Fruit fly (Drosophila melanogaster): ENCODE results near the gene Gr93d.

The Gr93d gene

dm6 chr3R:21846559-21846958 is at the start of gene Gr93d:
Gene Gr93d (minus strand): TSS chr3R:21846659.
- no peak for TF ChIP-seq CG17801 (GFP tag; optimal IDR thresholded peaks at IDR 0.05; ENCODE audit: partially characterized antibody)

dm6 chr3R:21893929-21894328 is 47.5 kb upstream of the Gr93d start:
- TF ChIP-seq CG17801 (GFP tag; optimal IDR thresholded peaks at IDR 0.05; ENCODE audit: partially characterized antibody), result no peak

- TF ChIP-seq CG17801 (GFP tag; optimal IDR thresholded peaks at IDR 0.05; ENCODE audit: partially characterized antibody), result no peak
These were observed 46.0 kb upstream of the Gr93d start for dm6 chr3R:21892450-21892849.

dm6 chr3R:21890739-21891138 is 44.3 kb upstream of the Gr93d start:
- no peak for TF ChIP-seq CG17801 (GFP tag; optimal IDR thresholded peaks at IDR 0.05; ENCODE audit: partially characterized antibody)

- TF ChIP-seq CG17801 (GFP tag; optimal IDR thresholded peaks at IDR 0.05; ENCODE audit: partially characterized antibody), result no peak
These were observed 43.5 kb upstream of the Gr93d start for dm6 chr3R:21889945-21890344.

dm6 chr3R:21888696-21889602 is 42.5 kb upstream of the Gr93d start, which contains the start of gene CG43844:
Gene CG43844 (plus strand): TSS chr3R:21889539.
- no peak for TF ChIP-seq CG17801 (GFP tag; optimal IDR thresholded peaks at IDR 0.05; ENCODE audit: partially characterized antibody)

dm6 chr3R:21887588-21888007 is 41.1 kb upstream of the Gr93d start:
- TF ChIP-seq CG17801 (GFP tag; optimal IDR thresholded peaks at IDR 0.05; ENCODE audit: partially characterized antibody), result no peak

dm6 chr3R:21886861-21887587 is 40.6 kb upstream of the Gr93d start, which contains the start of the genes CG6678 and dnd:
Gene CG6678 (plus strand): TSS chr3R:21887029.
Gene dnd (minus strand): TSS chr3R:21887355.
- TF ChIP-seq CG17801 (GFP tag; optimal IDR thresholded peaks at IDR 0.05; ENCODE audit: partially characterized antibody), result no peak

- no peak for TF ChIP-seq CG17801 (GFP tag; optimal IDR thresholded peaks at IDR 0.05; ENCODE audit: partially characterized antibody)
These were observed 39.0 kb upstream of the Gr93d start, which contains the start of gene CG17819 for dm6 chr3R:21885450-21885849. Gene CG17819 (minus strand): TSS chr3R:21885550.

- TF ChIP-seq CG17801 (GFP tag; optimal IDR thresholded peaks at IDR 0.05; ENCODE audit: partially characterized antibody), result no peak
These were observed 37.9 kb upstream of the Gr93d start, which contains the start of gene fit for dm6 chr3R:21884354-21884753. Gene fit (minus strand): TSS chr3R:21884454.

- no peak for TF ChIP-seq CG17801 (GFP tag; optimal IDR thresholded peaks at IDR 0.05; ENCODE audit: partially characterized antibody)
These were observed 34.1 kb upstream of the Gr93d start, which contains the start of gene CG31465 for dm6 chr3R:21880510-21880909. Gene CG31465 (plus strand): TSS chr3R:21880810.

- TF ChIP-seq CG17801 (GFP tag; optimal IDR thresholded peaks at IDR 0.05; ENCODE audit: partially characterized antibody), result no peak
These were observed 32.0 kb upstream of the Gr93d start, which contains the start of gene CG34148 for dm6 chr3R:21878473-21878872. Gene CG34148 (minus strand): TSS chr3R:21878686.

dm6 chr3R:21877636-21878035 is 31.2 kb upstream of the Gr93d start, which contains the start of gene P5CDh2:
Gene P5CDh2 (plus strand): TSS chr3R:21877936.
- TF ChIP-seq CG17801 (GFP tag; optimal IDR thresholded peaks at IDR 0.05; ENCODE audit: partially characterized antibody), result no peak

- peak; percentile 53 for TF ChIP-seq CG17801 (GFP tag; optimal IDR thresholded peaks at IDR 0.05; ENCODE audit: partially characterized antibody)
These were observed 28.6 kb upstream of the Gr93d start, which contains the start of gene CG6656 for dm6 chr3R:21874982-21875466. Gene CG6656 (plus strand): TSS chr3R:21875293.

dm6 chr3R:21873439-21873838 is 27.0 kb upstream of the Gr93d start, which contains the start of gene CG31178:
Gene CG31178 (plus strand): TSS chr3R:21873739.
- no peak for TF ChIP-seq CG17801 (GFP tag; optimal IDR thresholded peaks at IDR 0.05; ENCODE audit: partially characterized antibody)

All from ovary, adult (tissue).